Fruit fly (Drosophila melanogaster) whole organism, embryonic: ENCODE measurements around the gene CG43998.

ENCODE experiments used
- Blimp-1 ChIP-seq: fragments of 200-800 bp; sonication (Bioruptor generic); optimal IDR thresholded peaks from 3 replicates; lab custom pipeline; 2018; ENCODE audit warnings: missing biosample characterization, missing genetic modification characterization, mild to moderate bottlenecking, moderate library complexity, missing genetic modification reagents
- CG11398 ChIP-seq: fragments of 200-800 bp; sonication (Bioruptor generic); optimal IDR thresholded peaks from 2 replicates; lab custom pipeline; 2016; ENCODE audit warnings: missing biosample characterization, missing genetic modification characterization
- CG12104 ChIP-seq: fragments of 200-800 bp; sonication (Bioruptor generic); optimal IDR thresholded peaks from 3 replicates; lab custom pipeline; 2016; ENCODE audit warnings: missing biosample characterization, missing genetic modification characterization
- CG13624 ChIP-seq: fragments of 200-800 bp; sonication (Bioruptor generic); optimal IDR thresholded peaks from 2 replicates; lab custom pipeline; 2016; ENCODE audit warnings: missing biosample characterization, missing genetic modification characterization
- CG14050 ChIP-seq: fragments of 200-800 bp; sonication (Bioruptor generic); IDR thresholded peaks from 3 replicates; pipeline ENCODE4 v1.3.6; 2022; ENCODE audit warnings: missing biosample characterization, missing genetic modification characterization
- CG15011 ChIP-seq: fragments of 200-800 bp; sonication (Bioruptor generic); optimal IDR thresholded peaks from 3 replicates; lab custom pipeline; 2018; ENCODE audit warnings: missing biosample characterization, mild to moderate bottlenecking, missing genetic modification characterization
- CG1603 ChIP-seq: fragments of 200-800 bp; sonication (Bioruptor generic); optimal IDR thresholded peaks from 2 replicates; lab custom pipeline; 2019; ENCODE audit warnings: missing biosample characterization, mild to moderate bottlenecking, missing genetic modification characterization, moderate library complexity
- CG3726 ChIP-seq: fragments of 200-800 bp; sonication (Bioruptor generic); IDR thresholded peaks from 3 replicates; pipeline ENCODE4, ENCODE4 v1.3.6; 2022; ENCODE audit warnings: missing biosample characterization, missing genetic modification characterization
- CG3847 ChIP-seq: fragments of 200-800 bp; sonication (Bioruptor generic); IDR thresholded peaks from 2 replicates; pipeline ENCODE4 v1.3.6; 2022; ENCODE audit warnings: missing biosample characterization, missing genetic modification characterization
- CG43689 ChIP-seq: fragments of 200-800 bp; sonication (Bioruptor generic); IDR thresholded peaks from 2 replicates; pipeline ENCODE4 v1.3.6; 2022; ENCODE audit warnings: missing biosample characterization, missing genetic modification characterization
- CG7745 ChIP-seq: fragments of 200-800 bp; sonication (Bioruptor generic); optimal IDR thresholded peaks from 2 replicates; lab custom pipeline; 2018; ENCODE audit warnings: missing biosample characterization, mild to moderate bottlenecking, missing genetic modification characterization, moderate library complexity
- CG9215 ChIP-seq: fragments of 200-800 bp; sonication (Bioruptor generic); IDR thresholded peaks from 2 replicates; pipeline ENCODE4 v1.3.6; 2022; ENCODE audit warnings: missing biosample characterization, missing genetic modification characterization
- CG9437 ChIP-seq: fragments of 200-800 bp; sonication (Bioruptor generic); optimal IDR thresholded peaks from 2 replicates; lab custom pipeline; 2018; ENCODE audit warnings: missing biosample characterization, mild to moderate bottlenecking, missing genetic modification characterization
- Dp ChIP-seq: fragments of 200-800 bp; sonication (Bioruptor generic); optimal IDR thresholded peaks from 2 replicates; lab custom pipeline; 2018; ENCODE audit warnings: missing biosample characterization, mild to moderate bottlenecking, missing genetic modification characterization, moderate library complexity
- HLH4C ChIP-seq: fragments of 200-800 bp; sonication (Bioruptor generic); IDR thresholded peaks from 3 replicates; pipeline ENCODE4 v1.3.6; 2022; ENCODE audit warnings: missing biosample characterization, missing genetic modification characterization; ENCODE audit not compliant: partially characterized antibody
- Max ChIP-seq: fragments of 200-800 bp; sonication (Bioruptor generic); optimal IDR thresholded peaks from 2 replicates; lab custom pipeline; 2016; ENCODE audit warnings: missing biosample characterization, mild to moderate bottlenecking, missing genetic modification characterization
- NFAT ChIP-seq: fragments of 200-800 bp; sonication (Bioruptor generic); IDR thresholded peaks from 2 replicates; pipeline ENCODE4 v1.3.6; 2022; ENCODE audit warnings: missing biosample characterization, missing genetic modification characterization
- NfI ChIP-seq: fragments of 200-800 bp; sonication (Bioruptor generic); optimal IDR thresholded peaks from 3 replicates; lab custom pipeline; 2018; ENCODE audit warnings: missing biosample characterization, mild to moderate bottlenecking, missing genetic modification characterization, moderate library complexity
- Oli ChIP-seq: fragments of 200-800 bp; sonication (Bioruptor generic); optimal IDR thresholded peaks from 2 replicates; lab custom pipeline; 2018; ENCODE audit warnings: missing biosample characterization, mild to moderate bottlenecking, missing genetic modification characterization, moderate library complexity
- Poxn ChIP-seq: fragments of 200-800 bp; sonication (Bioruptor generic); IDR thresholded peaks from 2 replicates; pipeline ENCODE4 v1.3.6; 2022; ENCODE audit warnings: missing biosample characterization, missing genetic modification characterization
- Ravus ChIP-seq: fragments of 200-800 bp; sonication (Bioruptor generic); IDR thresholded peaks from 2 replicates; pipeline ENCODE4 v1.3.6; 2022; ENCODE audit warnings: missing biosample characterization, missing genetic modification characterization
- Rfx ChIP-seq: fragments of 200-800 bp; sonication (Bioruptor generic); IDR thresholded peaks from 2 replicates; pipeline ENCODE4 v1.3.6; 2022; ENCODE audit warnings: missing biosample characterization, missing genetic modification characterization
- Rx ChIP-seq: fragments of 200-800 bp; sonication (Bioruptor generic); IDR thresholded peaks from 2 replicates; pipeline ENCODE4 v1.3.6; 2022; ENCODE audit warnings: missing biosample characterization, missing genetic modification characterization
- Spps ChIP-seq: fragments of 200-800 bp; sonication (Bioruptor generic); optimal IDR thresholded peaks from 2 replicates; lab custom pipeline; 2018; ENCODE audit warnings: missing biosample characterization, mild to moderate bottlenecking, missing genetic modification characterization
- Sry-β ChIP-seq: fragments of 200-800 bp; sonication (Bioruptor generic); optimal IDR thresholded peaks from 2 replicates; lab custom pipeline; 2018; ENCODE audit warnings: missing biosample characterization, mild to moderate bottlenecking, missing genetic modification characterization, moderate library complexity
- Taf1 ChIP-seq: fragments of 200-800 bp; sonication (Bioruptor generic); IDR thresholded peaks from 2 replicates; pipeline ENCODE4 v1.3.6; 2022; ENCODE audit warnings: missing biosample characterization, missing genetic modification characterization
- Trl ChIP-seq, 3 experiments: fragments of >200 bp in 2 of 3; fragments of 200-800 bp in 1 of 3; sonication (Bioruptor generic) in 1 of 3; optimal IDR thresholded peaks; 2 replicates in 1 of 3; 3 replicates in 2 of 3; lab custom pipeline; 2016 to 2017; ENCODE audit warnings: missing biosample characterization in 1 of 3, missing genetic modification characterization in 1 of 3
- abd-A ChIP-seq: fragments of 200-800 bp; sonication (Bioruptor generic); optimal IDR thresholded peaks from 3 replicates; lab custom pipeline; 2019; ENCODE audit warnings: missing biosample characterization, mild to moderate bottlenecking, missing genetic modification characterization, moderate library complexity
- amos ChIP-seq: fragments of 200-800 bp; sonication (Bioruptor generic); IDR thresholded peaks from 2 replicates; pipeline ENCODE4 v1.3.6; 2022; ENCODE audit warnings: missing biosample characterization, missing genetic modification characterization; ENCODE audit not compliant: partially characterized antibody
- chn ChIP-seq: fragments of 200-800 bp; sonication (Bioruptor generic); optimal IDR thresholded peaks from 2 replicates; lab custom pipeline; 2016; ENCODE audit warnings: missing biosample characterization, missing genetic modification characterization
- crp ChIP-seq, 2 experiments: fragments of 200-800 bp; sonication (Bioruptor generic); optimal IDR thresholded peaks; 2 replicates in 1 of 2; 3 replicates in 1 of 2; lab custom pipeline; 2017; ENCODE audit warnings: missing biosample characterization in 2 of 2, missing genetic modification characterization in 2 of 2, mild to moderate bottlenecking in 1 of 2, moderate library complexity in 1 of 2
- dpn ChIP-seq, 2 experiments: fragments of 200-800 bp; sonication (Bioruptor generic); optimal IDR thresholded peaks; 3 replicates each; lab custom pipeline; 2016; ENCODE audit warnings: missing biosample characterization in 2 of 2, missing genetic modification characterization in 2 of 2
- eyg ChIP-seq: fragments of 200-800 bp; sonication (Bioruptor generic); optimal IDR thresholded peaks from 3 replicates; lab custom pipeline; 2016; ENCODE audit warnings: missing biosample characterization, missing genetic modification characterization
- ftz-f1 ChIP-seq: fragments of 200-800 bp; sonication (Bioruptor generic); optimal IDR thresholded peaks from 2 replicates; lab custom pipeline; 2016; ENCODE audit warnings: missing biosample characterization, missing genetic modification characterization
- gem ChIP-seq: fragments of 200-800 bp; sonication (Bioruptor generic); optimal IDR thresholded peaks from 2 replicates; lab custom pipeline; 2019; ENCODE audit warnings: missing biosample characterization, mild to moderate bottlenecking, missing genetic modification characterization, moderate library complexity
- hb ChIP-seq: fragments of 200-800 bp; sonication (Bioruptor generic); IDR thresholded peaks from 3 replicates; pipeline ENCODE4 v1.3.6; 2022; ENCODE audit warnings: missing biosample characterization, missing genetic modification characterization; ENCODE audit not compliant: partially characterized antibody
- ind ChIP-seq: fragments of 200-800 bp; sonication (Bioruptor generic); optimal IDR thresholded peaks from 3 replicates; lab custom pipeline; 2016; ENCODE audit warnings: missing biosample characterization, missing genetic modification characterization
- insv ChIP-seq, 2 experiments: fragments of 200-800 bp; sonication (Bioruptor generic); optimal IDR thresholded peaks; 3 replicates each; lab custom pipeline; 2016 to 2018; ENCODE audit warnings: missing biosample characterization in 2 of 2, missing genetic modification characterization in 2 of 2
- inv ChIP-seq: fragments of 200-800 bp; sonication (Bioruptor generic); IDR thresholded peaks from 2 replicates; pipeline ENCODE4 v1.3.6; 2022; ENCODE audit warnings: missing biosample characterization, missing genetic modification characterization; ENCODE audit not compliant: partially characterized antibody
- ken ChIP-seq: fragments of 200-800 bp; sonication (Bioruptor generic); IDR thresholded peaks from 3 replicates; pipeline ENCODE4 v1.3.6; 2022; ENCODE audit warnings: missing biosample characterization, missing genetic modification characterization
- lbe ChIP-seq: fragments of 200-800 bp; sonication (Bioruptor generic); optimal IDR thresholded peaks from 2 replicates; lab custom pipeline; 2016; ENCODE audit warnings: missing biosample characterization, mild to moderate bottlenecking, missing genetic modification characterization
- peb ChIP-seq: fragments of 200-800 bp; sonication (Bioruptor generic); IDR thresholded peaks from 2 replicates; pipeline ENCODE4 v1.3.6; 2022; ENCODE audit warnings: missing biosample characterization, missing genetic modification characterization
- pfk ChIP-seq: fragments of 200-800 bp; sonication (Bioruptor generic); optimal IDR thresholded peaks from 2 replicates; lab custom pipeline; 2018; ENCODE audit warnings: missing biosample characterization, mild to moderate bottlenecking, missing genetic modification characterization, moderate library complexity
- pnt ChIP-seq: fragments of 200-800 bp; sonication (Bioruptor generic); optimal IDR thresholded peaks from 3 replicates; lab custom pipeline; 2016; ENCODE audit warnings: missing biosample characterization, missing genetic modification characterization
- sens-2 ChIP-seq: fragments of 200-800 bp; sonication (Bioruptor generic); IDR thresholded peaks from 2 replicates; pipeline ENCODE4 v1.3.6; 2022; ENCODE audit warnings: missing biosample characterization, missing genetic modification characterization
- slou ChIP-seq: fragments of 200-800 bp; sonication (Bioruptor generic); optimal IDR thresholded peaks from 3 replicates; lab custom pipeline; 2016; ENCODE audit warnings: missing biosample characterization, missing genetic modification characterization
- sna ChIP-seq: fragments of 200-800 bp; sonication (Bioruptor generic); IDR thresholded peaks from 2 replicates; pipeline ENCODE4 v1.3.6; 2022; ENCODE audit warnings: missing biosample characterization, missing genetic modification characterization; ENCODE audit not compliant: partially characterized antibody
- sr ChIP-seq: fragments of 200-800 bp; sonication (Bioruptor generic); IDR thresholded peaks from 3 replicates; pipeline ENCODE4 v1.3.6; 2022; ENCODE audit warnings: missing biosample characterization, missing genetic modification characterization
- tna ChIP-seq: fragments of 200-800 bp; sonication (Bioruptor generic); IDR thresholded peaks from 2 replicates; pipeline ENCODE4 v1.3.6; 2022; ENCODE audit warnings: missing biosample characterization, missing genetic modification characterization; ENCODE audit not compliant: partially characterized antibody

CG43998 gene

dm6 chr3R:23941643-23942424 lies 13.0 kb upstream of the CG43998 start (continued):
- TF ChIP-seq CG1603 (no peak), Rfx (GFP tag; lab: Robert Waterston, UW) (peak; percentile 61), Oli (no peak), insv (GFP tag; optimal IDR thresholded peaks at IDR 0.05; lab: Kevin White, UChicago) (no peak), sna (no peak), CG14050 (GFP tag; lab: Robert Waterston, UW) (no peak), CG7745 (tag; lab: Kevin White, UChicago) (no peak), CG9215 (GFP tag; lab: Robert Waterston, UW) (peak; percentile 38; the same call in 1 of the 2 replicates), CG15011 (no peak), ken (GFP tag; lab: Robert Waterston, UW) (no peak; the same call in 2 of the 3 replicates), ind (GFP tag; lab: Kevin White, UChicago) (peak; percentile 45), peb (no peak), CG12104 (GFP tag; lab: Kevin White, UChicago) (no peak), CG43689 (GFP tag; lab: Robert Waterston, UW) (no peak), HLH4C (no peak), Rx (peak; percentile 25; the same call in 1 of the 2 replicates), chn (GFP tag; lab: Kevin White, UChicago) (no peak), NfI (peak; percentile 46), NFAT (GFP tag; lab: Robert Waterston, UW) (no peak), CG11398 (GFP tag; lab: Kevin White, UChicago) (no peak), Max (GFP tag; lab: Kevin White, UChicago) (no peak), amos (GFP tag; lab: Robert Waterston, UW) (no peak), Dp (GFP tag; lab: Kevin White, UChicago) (no peak), sr (GFP tag; lab: Robert Waterston, UW) (no peak), dpn (GFP tag; optimal IDR thresholded peaks at IDR 0.05; lab: Kevin White, UChicago) (peak; percentile 6 to 42), Taf1 (GFP tag; lab: Robert Waterston, UW) (no peak), CG9437 (GFP tag; lab: Kevin White, UChicago) (peak; percentile 17), Blimp-1 (peak; percentile 27), Poxn (GFP tag; lab: Robert Waterston, UW) (no peak), Ravus (GFP tag; lab: Robert Waterston, UW) (no peak), inv (GFP tag; lab: Robert Waterston, UW) (no peak), Sry-β (GFP tag; lab: Kevin White, UChicago) (no peak), crp (GFP tag; optimal IDR thresholded peaks at IDR 0.05; lab: Kevin White, UChicago) (no peak), CG3847 (peak; percentile 32; the same call in 1 of the 2 replicates), eyg (GFP tag; lab: Kevin White, UChicago) (no peak), sens-2 (GFP tag; lab: Robert Waterston, UW) (no peak), Trl (optimal IDR thresholded peaks at IDR 0.05; lab: Kevin White, UChicago) (no peak), Trl (GFP tag; optimal IDR thresholded peaks at IDR 0.05; lab: Kevin White, UChicago) (peak; percentile 31), CG13624 (peak; percentile 11), abd-A (tag; lab: Kevin White, UChicago) (no peak), hb (GFP tag; lab: Robert Waterston, UW) (no peak), pfk (GFP tag; lab: Kevin White, UChicago) (no peak), Spps (no peak), tna (GFP tag; lab: Robert Waterston, UW) (no peak), lbe (GFP tag; lab: Kevin White, UChicago) (no peak), pnt (GFP tag; lab: Kevin White, UChicago) (peak; percentile 16), slou (GFP tag; lab: Kevin White, UChicago) (no peak), CG3726 (GFP tag; lab: Robert Waterston, UW) (no peak), ftz-f1 (GFP tag; lab: Kevin White, UChicago) (no peak), gem (tag; lab: Kevin White, UChicago) (peak; percentile 63)
